1 fruit fly cellular context compared by ENCODE assay signal in the genomic region with DNA sequence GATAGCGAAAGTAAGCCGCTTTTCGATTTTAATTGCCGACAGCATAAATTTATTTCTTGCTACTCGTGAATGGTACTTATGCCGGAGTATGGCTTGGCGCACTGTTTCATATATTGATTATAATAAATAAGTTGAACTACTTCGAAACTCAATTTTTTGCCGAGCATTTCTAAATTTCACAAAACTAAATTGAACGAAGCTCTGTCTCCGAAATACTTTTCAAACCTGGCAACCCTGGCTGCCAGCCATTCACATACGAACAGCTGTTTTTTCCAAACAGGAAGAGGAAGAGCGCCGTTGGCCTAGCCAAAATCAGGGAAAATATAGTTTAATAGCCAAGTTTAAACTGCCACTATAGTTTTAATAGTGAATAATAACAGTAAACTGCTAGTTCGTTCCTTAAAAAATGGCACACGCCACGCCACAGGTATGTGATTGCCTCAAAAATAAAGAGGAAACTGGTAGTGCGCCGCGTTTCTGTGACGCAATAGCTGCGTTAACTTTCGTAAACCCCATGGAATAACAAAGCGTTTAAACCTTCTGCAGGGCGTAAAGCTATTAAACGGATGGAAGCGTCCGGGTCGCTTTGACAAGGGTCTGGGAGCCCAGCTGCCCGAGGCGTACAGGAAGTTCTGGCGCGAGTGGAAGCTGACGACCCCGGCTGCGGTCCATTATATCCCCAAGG.
TF ChIP-seq lines count a peak whose summit lies in the region.

Gene mRpL28, plus strand, starts transcription at position 246 of the 685 bp plus-strand sequence.

TF ChIP-seq in whole organism, embryonic, 481 proteins besides CTCF, POLR2A, EP300 and RAD21 (continued from another document):
- TF ChIP-seq gce (GFP tag; IDR thresholded peaks at IDR 0.05; lab: Robert Waterston, UW) (no peak), tll (GFP tag; optimal IDR thresholded peaks at IDR 0.05; lab: Kevin White, UChicago) (no peak), CG17802 (tag; optimal IDR thresholded peaks at IDR 0.05; lab: Kevin White, UChicago) (peak; percentile 4), run (tag; optimal IDR thresholded peaks at IDR 0.05; lab: Kevin White, UChicago) (no peak), bcd (GFP tag; optimal IDR thresholded peaks at IDR 0.05; lab: Kevin White, UChicago) (no peak), CG10147 (GFP tag; optimal IDR thresholded peaks at IDR 0.05; lab: Kevin White, UChicago) (peak; percentile 12), CG31441 (GFP tag; IDR thresholded peaks at IDR 0.05; lab: Robert Waterston, UW) (no peak), CG34376 (GFP tag; optimal IDR thresholded peaks at IDR 0.05; lab: Kevin White, UChicago) (peak; percentile 19), wor (GFP tag; IDR thresholded peaks at IDR 0.05; lab: Robert Waterston, UW) (no peak), CG15011 (GFP tag; optimal IDR thresholded peaks at IDR 0.05; lab: Kevin White, UChicago) (no peak), HLHmδ (GFP tag; optimal IDR thresholded peaks at IDR 0.05; lab: Kevin White, UChicago) (no peak), Optix (GFP tag; IDR thresholded peaks at IDR 0.05; lab: Robert Waterston, UW) (no peak), MESR4 (GFP tag; optimal IDR thresholded peaks at IDR 0.05; lab: Kevin White, UChicago) (peak; percentile 87), p53 (GFP tag; optimal IDR thresholded peaks at IDR 0.05; lab: Kevin White, UChicago) (no peak), nerfin-1 (tag; optimal IDR thresholded peaks at IDR 0.05; lab: Kevin White, UChicago) (no peak), PHDP (tag; optimal IDR thresholded peaks at IDR 0.05; lab: Kevin White, UChicago) (peak; percentile 18), CG6272 (GFP tag; IDR thresholded peaks at IDR 0.05; lab: Robert Waterston, UW) (no peak), ind (GFP tag; optimal IDR thresholded peaks at IDR 0.05; lab: Kevin White, UChicago) (no peak), ab (GFP tag; optimal IDR thresholded peaks at IDR 0.05; lab: Kevin White, UChicago) (no peak), bab2 (GFP tag; optimal IDR thresholded peaks at IDR 0.05; lab: Kevin White, UChicago) (no peak), chm (GFP tag; IDR thresholded peaks at IDR 0.05; lab: Robert Waterston, UW) (peak; percentile 20; the same call in 1 of the 2 replicates), repo (GFP tag; optimal IDR thresholded peaks at IDR 0.05; lab: Kevin White, UChicago) (no peak), sug (tag; optimal IDR thresholded peaks at IDR 0.05; lab: Kevin White, UChicago) (peak; percentile 48), CG13894 (tag; optimal IDR thresholded peaks at IDR 0.05; lab: Kevin White, UChicago) (no peak), Gug (GFP tag; IDR thresholded peaks at IDR 0.05; lab: Robert Waterston, UW) (no peak), CG7745 (tag; optimal IDR thresholded peaks at IDR 0.05; lab: Kevin White, UChicago) (no peak), CG6654 (GFP tag; optimal IDR thresholded peaks at IDR 0.05; lab: Kevin White, UChicago) (no peak), Ravus (GFP tag; IDR thresholded peaks at IDR 0.05; lab: Robert Waterston, UW) (no peak), HLH54F (GFP tag; optimal IDR thresholded peaks at IDR 0.05; lab: Kevin White, UChicago) (peak; percentile 27), oc (tag; optimal IDR thresholded peaks at IDR 0.05; lab: Kevin White, UChicago) (no peak), Dll (GFP tag; IDR thresholded peaks at IDR 0.05; lab: Robert Waterston, UW; ENCODE audit: partially characterized antibody) (peak; percentile 46; the same call in 1 of the 4 replicates), CG12391 (tag; optimal IDR thresholded peaks at IDR 0.05; lab: Kevin White, UChicago) (peak; percentile 40), Mad (GFP tag; optimal IDR thresholded peaks at IDR 0.05; lab: Kevin White, UChicago) (peak; percentile 18), Vsx1 (GFP tag; optimal IDR thresholded peaks at IDR 0.05; lab: Kevin White, UChicago) (no peak), CG3838 (GFP tag; optimal IDR thresholded peaks at IDR 0.05; lab: Kevin White, UChicago) (no peak), onecut (GFP tag; IDR thresholded peaks at IDR 0.05; lab: Robert Waterston, UW) (no peak), tna (GFP tag; IDR thresholded peaks at IDR 0.05; lab: Robert Waterston, UW; ENCODE audit: partially characterized antibody) (no peak), Meics (GFP tag; optimal IDR thresholded peaks at IDR 0.05; lab: Kevin White, UChicago) (no peak), sens-2 (GFP tag; IDR thresholded peaks at IDR 0.05; lab: Robert Waterston, UW) (no peak), Spps (tag; optimal IDR thresholded peaks at IDR 0.05; lab: Kevin White, UChicago) (no peak), Hand (GFP tag; optimal IDR thresholded peaks at IDR 0.05; lab: Kevin White, UChicago) (no peak), Opbp (GFP tag; IDR thresholded peaks at IDR 0.05; lab: Robert Waterston, UW; ENCODE audit: partially characterized antibody) (peak; percentile 40; the same call in 1 of the 3 replicates), zfh1 (GFP tag; IDR thresholded peaks at IDR 0.05; lab: Robert Waterston, UW) (no peak), insv (GFP tag; optimal IDR thresholded peaks at IDR 0.05; lab: Kevin White, UChicago) (no peak), al (GFP tag; IDR thresholded peaks at IDR 0.05; lab: Robert Waterston, UW) (no peak), CG8388 (GFP tag; optimal IDR thresholded peaks at IDR 0.05; lab: Kevin White, UChicago) (no peak), Scr (GFP tag; IDR thresholded peaks at IDR 0.05; lab: Robert Waterston, UW; ENCODE audit: partially characterized antibody) (peak; percentile 44; the same call in 1 of the 2 replicates), CG14965 (GFP tag; optimal IDR thresholded peaks at IDR 0.05; lab: Kevin White, UChicago; ENCODE audit: borderline replicate concordance) (no peak), Pdp1 (GFP tag; optimal IDR thresholded peaks at IDR 0.05; lab: Kevin White, UChicago) (peak in 1 of 2 experiments; percentile 97), Sry-β (GFP tag; optimal IDR thresholded peaks at IDR 0.05; lab: Kevin White, UChicago) (peak; percentile 10), danr (GFP tag; IDR thresholded peaks at IDR 0.05; lab: Robert Waterston, UW) (no peak), br (optimal IDR thresholded peaks at IDR 0.05; lab: Kevin White, UChicago) (no peak), CG2120 (GFP tag; optimal IDR thresholded peaks at IDR 0.05; lab: Kevin White, UChicago) (peak; percentile 58), Ssrp (tag; optimal IDR thresholded peaks at IDR 0.05; lab: Kevin White, UChicago) (no peak), esg (GFP tag; conservative IDR thresholded peaks at IDR 0.05; lab: Robert Waterston, UW) (no peak), CG13123 (GFP tag; optimal IDR thresholded peaks at IDR 0.05; lab: Kevin White, UChicago) (no peak), HmgZ (tag; optimal IDR thresholded peaks at IDR 0.05; lab: Kevin White, UChicago) (peak; percentile 57), CG30431 (GFP tag; optimal IDR thresholded peaks at IDR 0.05; lab: Kevin White, UChicago) (no peak), CG15479 (GFP tag; optimal IDR thresholded peaks at IDR 0.05; lab: Kevin White, UChicago) (peak; percentile 7), CG6254 (GFP tag; optimal IDR thresholded peaks at IDR 0.05; lab: Kevin White, UChicago) (no peak), CG3065 (GFP tag; optimal IDR thresholded peaks at IDR 0.05; lab: Kevin White, UChicago) (no peak), CG3995 (GFP tag; optimal IDR thresholded peaks at IDR 0.05; lab: Kevin White, UChicago) (peak; percentile 29), Usf (GFP tag; optimal IDR thresholded peaks at IDR 0.05; lab: Kevin White, UChicago) (no peak), CG4328 (GFP tag; optimal IDR thresholded peaks at IDR 0.05; lab: Kevin White, UChicago) (peak; percentile 18), Med (GFP tag; lab: Kevin White, UChicago) (peak; percentile 63), ERR (GFP tag; optimal IDR thresholded peaks at IDR 0.05; lab: Kevin White, UChicago) (no peak), Hr39 (optimal IDR thresholded peaks at IDR 0.05; lab: Kevin White, UChicago) (no peak), ssp (GFP tag; IDR thresholded peaks at IDR 0.05; lab: Robert Waterston, UW) (no peak), vfl (GFP tag; optimal IDR thresholded peaks at IDR 0.05; lab: Kevin White, UChicago) (no peak), Rx (GFP tag; IDR thresholded peaks at IDR 0.05; lab: Robert Waterston, UW) (no peak), CHES-1-like (GFP tag; optimal IDR thresholded peaks at IDR 0.05; lab: Kevin White, UChicago) (peak; percentile 27), CG17829 (tag; optimal IDR thresholded peaks at IDR 0.05; lab: Kevin White, UChicago) (peak; percentile 7), CG7786 (GFP tag; optimal IDR thresholded peaks at IDR 0.05; lab: Kevin White, UChicago) (no peak), Ets97D (GFP tag; optimal IDR thresholded peaks at IDR 0.05; lab: Kevin White, UChicago) (peak; percentile 30), hkb (optimal IDR thresholded peaks at IDR 0.05; lab: Kevin White, UChicago) (no peak), hkb (GFP tag; IDR thresholded peaks at IDR 0.05; lab: Robert Waterston, UW) (no peak), trem (tag; optimal IDR thresholded peaks at IDR 0.05; lab: Kevin White, UChicago) (peak; percentile 49), CG6765 (GFP tag; optimal IDR thresholded peaks at IDR 0.05; lab: Kevin White, UChicago) (no peak), Kr (GFP tag; optimal IDR thresholded peaks at IDR 0.05; lab: Kevin White, UChicago) (no peak), slp2 (GFP tag; optimal IDR thresholded peaks at IDR 0.05; lab: Kevin White, UChicago) (no peak), chinmo (GFP tag; IDR thresholded peaks at IDR 0.05; lab: Robert Waterston, UW; ENCODE audit: partially characterized antibody) (no peak), CG34224 (GFP tag; IDR thresholded peaks at IDR 0.05; lab: Robert Waterston, UW; ENCODE audit: partially characterized antibody) (peak; percentile 71), CG8359 (GFP tag; optimal IDR thresholded peaks at IDR 0.05; lab: Kevin White, UChicago; ENCODE audit: borderline replicate concordance) (no peak), CG9932 (GFP tag; IDR thresholded peaks at IDR 0.05; lab: Robert Waterston, UW) (peak; percentile 67), lbe (GFP tag; optimal IDR thresholded peaks at IDR 0.05; lab: Kevin White, UChicago) (peak; percentile 35), CoRest (tag; optimal IDR thresholded peaks at IDR 0.05; lab: Kevin White, UChicago) (peak; percentile 26), Ptx1 (GFP tag; IDR thresholded peaks at IDR 0.05; lab: Robert Waterston, UW) (0 out of 2 replicates have a peak, but pooled peaks have one; percentile 36), ttk (GFP tag; IDR thresholded peaks at IDR 0.05; lab: Robert Waterston, UW) (no peak), unpg (GFP tag; optimal IDR thresholded peaks at IDR 0.05; lab: Kevin White, UChicago) (peak; percentile 20), lola (GFP tag; optimal IDR thresholded peaks at IDR 0.05; lab: Kevin White, UChicago) (peak in 1 of 3 experiments; percentile 0), Bgb (GFP tag; IDR thresholded peaks at IDR 0.05; lab: Robert Waterston, UW; ENCODE audit: partially characterized antibody) (peak; percentile 10; the same call in 1 of the 2 replicates), CG7271 (tag; optimal IDR thresholded peaks at IDR 0.05; lab: Kevin White, UChicago) (no peak), amos (GFP tag; IDR thresholded peaks at IDR 0.05; lab: Robert Waterston, UW; ENCODE audit: partially characterized antibody) (peak; percentile 28; the same call in 1 of the 2 replicates), crc (GFP tag; optimal IDR thresholded peaks at IDR 0.05; lab: Kevin White, UChicago) (no peak), CG34422 (GFP tag; IDR thresholded peaks at IDR 0.05; lab: Robert Waterston, UW) (peak; percentile 11; the same call in 1 of the 3 replicates), Atf-2 (GFP tag; optimal IDR thresholded peaks at IDR 0.05; lab: Kevin White, UChicago) (no peak), CG14667 (GFP tag; IDR thresholded peaks at IDR 0.05; lab: Robert Waterston, UW) (no peak), Dip3 (GFP tag; optimal IDR thresholded peaks at IDR 0.05; lab: Kevin White, UChicago) (peak; percentile 26), CG2875 (GFP tag; optimal IDR thresholded peaks at IDR 0.05; lab: Kevin White, UChicago) (no peak), Hr3 (GFP tag; optimal IDR thresholded peaks at IDR 0.05; lab: Kevin White, UChicago) (no peak), CG1233 (GFP tag; optimal IDR thresholded peaks at IDR 0.05; lab: Kevin White, UChicago) (no peak), Elba2 (GFP tag; optimal IDR thresholded peaks at IDR 0.05; lab: Kevin White, UChicago) (no peak), bigmax (GFP tag; optimal IDR thresholded peaks at IDR 0.05; lab: Kevin White, UChicago) (no peak)
